Worm (Caenorhabditis elegans): ENCODE data around the gene B0252.1.

DNA sequence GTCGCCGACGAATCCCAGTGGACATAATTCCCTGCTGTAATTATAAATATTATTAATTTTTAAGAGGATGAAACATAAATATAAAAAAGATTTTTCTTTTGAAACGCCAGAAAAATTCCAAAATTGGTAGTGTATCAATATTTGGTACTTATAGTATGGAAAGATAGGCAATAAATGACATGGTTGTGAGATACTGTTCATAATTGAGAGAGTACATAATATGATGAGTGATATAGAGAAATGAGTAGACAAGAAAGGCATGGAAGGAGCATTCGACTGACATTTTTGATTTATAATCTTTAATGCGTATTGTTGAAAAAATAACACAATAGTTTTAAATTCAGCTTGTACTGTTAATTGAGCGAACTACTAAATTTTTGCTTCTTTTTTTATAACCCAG, 22.0 kb upstream of the B0252.1 start, which contains the start of gene C44B7.11:
- TF ChIP-seq skn-1 (tag; optimal IDR thresholded peaks at IDR 0.05) (no peak), nhr-77 (tag; optimal IDR thresholded peaks at IDR 0.05) (no peak), lin-39 (tag; optimal IDR thresholded peaks at IDR 0.05) (no peak), nhr-12 (tag; optimal IDR thresholded peaks at IDR 0.05) (no peak), mab-5 (tag; optimal IDR thresholded peaks at IDR 0.05) (no peak), unc-62 (GFP tag; optimal IDR thresholded peaks at IDR 0.05) (no peak), nhr-23 (tag; optimal IDR thresholded peaks at IDR 0.05) (no peak), F13H6.1 (tag; optimal IDR thresholded peaks at IDR 0.05) (no peak), alr-1 (tag; optimal IDR thresholded peaks at IDR 0.05) (no peak), lsy-2 (tag; optimal IDR thresholded peaks at IDR 0.05) (no peak), C34F6.9 (tag; optimal IDR thresholded peaks at IDR 0.05) (no peak), egl-27 (tag; optimal IDR thresholded peaks at IDR 0.05) (no peak)
